Worm (Caenorhabditis elegans) whole organism, L4/young adult: Measurements from ENCODE around the gene C17E7.9.

Experiments used
- W03F9.2 ChIP-seq: fragments of 150-350 bp; optimal IDR thresholded peaks from 2 replicates; lab custom pipeline; 2014; ENCODE audit warnings: missing biosample characterization, missing genetic modification characterization
- dao-5 ChIP-seq: sonication (generic microtip); optimal IDR thresholded peaks from 2 replicates; lab custom pipeline; 2016; ENCODE audit warnings: missing genotype, missing genetic modification characterization, moderate library complexity, missing compliant biosample characterization
- him-1 ChIP-seq: sonication (generic microtip); optimal IDR thresholded peaks from 2 replicates; lab custom pipeline; 2016; ENCODE audit warnings: missing genotype, missing genetic modification reagents, missing genetic modification characterization, missing compliant biosample characterization

DNA sequence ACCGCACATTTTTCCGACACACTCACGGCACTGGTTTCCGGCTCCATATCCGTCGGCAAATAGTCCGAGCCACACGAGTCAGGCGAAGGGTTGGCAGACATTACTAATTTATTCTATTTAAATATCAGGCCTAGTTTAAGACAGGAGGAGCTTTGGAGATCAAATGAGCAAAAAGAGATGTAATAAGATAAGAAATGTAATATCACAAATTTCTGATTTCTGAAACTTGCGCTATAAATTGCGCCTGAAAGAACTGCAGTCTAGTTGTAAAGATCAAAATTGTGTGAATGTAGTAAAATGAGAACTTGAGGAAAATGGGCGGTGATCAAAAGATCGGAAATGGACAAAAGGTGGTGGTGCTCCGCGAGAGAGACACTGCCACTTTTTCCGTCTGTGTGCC, 35.8 kb downstream of the C17E7.9 start, which contains the start of gene nhr-186:
- TF ChIP-seq W03F9.2 (tag; lab: Kevin White, UChicago) (no peak), him-1 (tag; lab: Kevin White, UChicago) (no peak), dao-5 (tag; lab: Kevin White, UChicago) (no peak)
